Worm (Caenorhabditis elegans) whole organism, late embryonic: Measurements from ENCODE around the gene F44A6.4.

Experiments
- C08G9.2 ChIP-seq: sonication (generic microtip); optimal IDR thresholded peaks from 2 replicates; lab custom pipeline; 2016; ENCODE audit warnings: mild to moderate bottlenecking, missing genetic modification characterization, moderate library complexity, missing compliant biosample characterization
- T23F11.4 ChIP-seq: fragments of 200-800 bp; sonication (Bioruptor generic); optimal IDR thresholded peaks from 2 replicates; lab custom pipeline; 2018; ENCODE audit warnings: mild to moderate bottlenecking, missing genetic modification characterization, missing compliant biosample characterization
- Y22D7AL.16 ChIP-seq: sonication (generic microtip); optimal IDR thresholded peaks from 2 replicates; lab custom pipeline; 2016; ENCODE audit warnings: missing genetic modification characterization, missing compliant biosample characterization
- ceh-14 ChIP-seq: sonication (generic microtip); optimal IDR thresholded peaks from 2 replicates; lab custom pipeline; 2016; ENCODE audit warnings: missing genotype, missing genetic modification characterization, missing compliant biosample characterization
- ceh-19 ChIP-seq: fragments of 200-800 bp; sonication (Bioruptor generic); optimal IDR thresholded peaks from 2 replicates; lab custom pipeline; 2018; ENCODE audit warnings: mild to moderate bottlenecking, missing genetic modification characterization, missing compliant biosample characterization
- ceh-22 ChIP-seq: sonication (generic microtip); optimal IDR thresholded peaks from 2 replicates; lab custom pipeline; 2017; ENCODE audit warnings: missing biosample characterization, missing genetic modification characterization
- ceh-9 ChIP-seq: sonication (generic microtip); optimal IDR thresholded peaks from 2 replicates; lab custom pipeline; 2016; ENCODE audit warnings: mild to moderate bottlenecking, missing genetic modification characterization, inconsistent platforms, missing compliant biosample characterization
- dve-1 ChIP-seq: sonication (generic microtip); optimal IDR thresholded peaks from 2 replicates; lab custom pipeline; 2017; ENCODE audit warnings: antibody characterized with exemption, mild to moderate bottlenecking, missing genetic modification characterization, missing compliant biosample characterization
- elt-4 ChIP-seq: sonication (generic microtip); optimal IDR thresholded peaks from 2 replicates; lab custom pipeline; 2016; ENCODE audit warnings: missing genetic modification characterization, missing compliant biosample characterization
- eyg-1 ChIP-seq: sonication (generic microtip); optimal IDR thresholded peaks from 2 replicates; lab custom pipeline; 2016; ENCODE audit warnings: missing genotype, missing genetic modification characterization, missing compliant biosample characterization
- gmeb-2 ChIP-seq: sonication (generic microtip); optimal IDR thresholded peaks from 2 replicates; lab custom pipeline; 2016; ENCODE audit warnings: missing genetic modification characterization, inconsistent platforms, missing compliant biosample characterization
- hlh-30 ChIP-seq: sonication (generic microtip); optimal IDR thresholded peaks from 2 replicates; lab custom pipeline; 2017; ENCODE audit warnings: antibody characterized with exemption, missing genetic modification characterization, missing compliant biosample characterization; ENCODE audit not compliant: insufficient read depth
- hlh-8 ChIP-seq: sonication (generic microtip); optimal IDR thresholded peaks from 2 replicates; lab custom pipeline; 2016; ENCODE audit warnings: missing genotype, missing genetic modification characterization, missing compliant biosample characterization
- lim-6 ChIP-seq: sonication (generic microtip); optimal IDR thresholded peaks from 2 replicates; lab custom pipeline; 2016; ENCODE audit warnings: missing genetic modification characterization, missing compliant biosample characterization
- nfya-1 ChIP-seq: sonication (generic microtip); optimal IDR thresholded peaks from 2 replicates; lab custom pipeline; 2017; ENCODE audit warnings: missing genetic modification characterization, mild to moderate bottlenecking, missing compliant biosample characterization, antibody characterized with exemption, moderate library complexity
- pag-3 ChIP-seq: sonication (generic microtip); optimal IDR thresholded peaks from 2 replicates; lab custom pipeline; 2016; ENCODE audit warnings: missing compliant biosample characterization, missing genetic modification characterization, borderline replicate concordance
- pqm-1 ChIP-seq: sonication (generic microtip); optimal IDR thresholded peaks from 2 replicates; lab custom pipeline; 2016; ENCODE audit warnings: missing genetic modification characterization, missing compliant biosample characterization
- sdc-2 ChIP-seq: sonication (generic microtip); optimal IDR thresholded peaks from 2 replicates; lab custom pipeline; 2016; ENCODE audit warnings: missing genotype, missing genetic modification characterization, missing compliant biosample characterization
- unc-3 ChIP-seq, 2 experiments: fragments of 200-800 bp in 1 of 2; sonication (Bioruptor generic) in 1 of 2; sonication (generic microtip) in 1 of 2; conservative IDR thresholded peaks in 1 of 2; optimal IDR thresholded peaks in 1 of 2; 2 replicates each; pipeline versions ENCODE4 v1.3.6 to Lab custom; 2016 to 2022; ENCODE audit warnings: missing compliant biosample characterization in 2 of 2, missing genetic modification characterization in 2 of 2, missing genetic modification reagents in 1 of 2
- unc-42 ChIP-seq: sonication (generic microtip); optimal IDR thresholded peaks from 2 replicates; lab custom pipeline; 2016; ENCODE audit warnings: missing genotype, missing genetic modification characterization, missing compliant biosample characterization
- zip-5 ChIP-seq: sonication (generic microtip); optimal IDR thresholded peaks from 2 replicates; lab custom pipeline; 2016; ENCODE audit warnings: missing genetic modification characterization, missing compliant biosample characterization

The F44A6.4 gene

ce11 chrX:10170598-10170997 lies 44.7 kb downstream of the F44A6.4 start:
- no peak for TF ChIP-seq lim-6 (tag; lab: Kevin White, UChicago)
- no peak for TF ChIP-seq gmeb-2 (tag; lab: Kevin White, UChicago)
- no peak for TF ChIP-seq sdc-2 (tag; lab: Kevin White, UChicago)
- no peak for TF ChIP-seq ceh-9 (tag; lab: Kevin White, UChicago)
- TF ChIP-seq hlh-8 (tag; lab: Kevin White, UChicago) = no peak
- no peak for TF ChIP-seq dve-1
- TF ChIP-seq nfya-1 (tag; lab: Kevin White, UChicago) = no peak
- no peak for TF ChIP-seq pqm-1 (tag; lab: Kevin White, UChicago)
- no peak for TF ChIP-seq ceh-14 (tag; lab: Kevin White, UChicago)
- TF ChIP-seq eyg-1 (tag; lab: Kevin White, UChicago) = no peak
- no peak for TF ChIP-seq C08G9.2 (tag; lab: Kevin White, UChicago)
- TF ChIP-seq ceh-19 (GFP tag; lab: Kevin White, UChicago) = no peak
- no peak for TF ChIP-seq Y22D7AL.16 (tag; lab: Kevin White, UChicago)
- TF ChIP-seq ceh-22 = no peak
- no peak for TF ChIP-seq unc-42 (tag; lab: Kevin White, UChicago)
- TF ChIP-seq T23F11.4 (GFP tag; lab: Kevin White, UChicago) = no peak

- TF ChIP-seq ceh-22 (no peak), pag-3 (no peak), dve-1 (no peak), elt-4 (tag; lab: Kevin White, UChicago) (no peak), zip-5 (tag; lab: Kevin White, UChicago) (no peak)
Observed at ce11 chrX:10168534-10168933, 46.8 kb downstream of the F44A6.4 start.

ce11 chrX:10167005-10167404 lies 48.3 kb downstream of the F44A6.4 start, which contains the start of gene rnp-9:
rnp-9 (plus strand) TSS chrX:10167305.
- no peak for TF ChIP-seq sdc-2 (tag; lab: Kevin White, UChicago)
- no peak for TF ChIP-seq unc-3 (GFP tag; conservative IDR thresholded peaks at IDR 0.05; lab: Robert Waterston, UW)
- TF ChIP-seq unc-3 (tag; optimal IDR thresholded peaks at IDR 0.05; lab: Kevin White, UChicago) = no peak
- TF ChIP-seq zip-5 (tag; lab: Kevin White, UChicago) = no peak
- TF ChIP-seq hlh-30 (tag; lab: Kevin White, UChicago) = no peak
